Fruit fly (Drosophila melanogaster) whole organism, pupa: ENCODE results near the gene Prosbeta3.

Experiments used
- CG8301 ChIP-seq: fragments of 200-800 bp; sonication (Bioruptor generic); optimal IDR thresholded peaks from 2 replicates; lab custom pipeline; 2018; ENCODE audit warnings: missing biosample characterization, mild to moderate bottlenecking, missing genetic modification characterization
- rn ChIP-seq: fragments of 200-800 bp; sonication (Bioruptor generic); IDR thresholded peaks from 2 replicates; pipeline ENCODE4 v1.3.6; 2022; ENCODE audit warnings: missing biosample characterization, missing genetic modification characterization

- TF ChIP-seq CG8301 (tag; lab: Kevin White, UChicago) (no peak), rn (no peak)
These were observed 7.8 kb downstream of the Prosbeta3 start for dm6 chr3R:8998243-8998642.
